Worm (Caenorhabditis elegans): ENCODE results near the gene F36H12.9.

- no peak for TF ChIP-seq ztf-23 (GFP tag; IDR thresholded peaks at IDR 0.05)
- no peak for TF ChIP-seq flt-1 (GFP tag; IDR thresholded peaks at IDR 0.05)
- TF ChIP-seq T22C8.4 (GFP tag; IDR thresholded peaks at IDR 0.05): no peak
- no peak for TF ChIP-seq klf-2 (GFP tag; conservative IDR thresholded peaks at IDR 0.05)
- TF ChIP-seq cog-1 (tag; optimal IDR thresholded peaks at IDR 0.05): peak; percentile 39
- TF ChIP-seq ztf-29 (GFP tag; IDR thresholded peaks at IDR 0.05): no peak
- TF ChIP-seq med-1 (GFP tag; optimal IDR thresholded peaks at IDR 0.05; ENCODE audit: insufficient read depth): no peak
- no peak for TF ChIP-seq tab-1 (GFP tag; IDR thresholded peaks at IDR 0.05)
- TF ChIP-seq ref-1 (GFP tag; conservative IDR thresholded peaks at IDR 0.05): no peak
Measured at ce11 chrIV:5209390-5209789, 47.4 kb upstream of the F36H12.9 start, which contains the start of the genes Y59E9AL.36 and nbet-1.

All from whole organism, midembryonic.